Worm (Caenorhabditis elegans) whole organism, young adult: Measurements from ENCODE around the gene nuaf-1.

Source experiments
- B0019.2 ChIP-seq: fragments of 200-800 bp; sonication (Bioruptor generic); conservative IDR thresholded peaks from 2 replicates; pipeline ENCODE4 v1.3.6; 2022; ENCODE audit warnings: missing genetic modification reagents, missing genetic modification characterization, missing compliant biosample characterization
- F10E7.11 ChIP-seq: sonication (generic microtip); optimal IDR thresholded peaks from 2 replicates; lab custom pipeline; 2017; ENCODE audit warnings: mild to moderate bottlenecking, missing genetic modification characterization, moderate library complexity, missing compliant biosample characterization
- Y95B8A.8 ChIP-seq: fragments of 200-800 bp; sonication (Bioruptor generic); IDR thresholded peaks from 2 replicates; pipeline ENCODE4 v1.3.6; 2022; ENCODE audit warnings: missing genetic modification reagents, missing genetic modification characterization, missing compliant biosample characterization
- aptf-3 ChIP-seq: fragments of 200-800 bp; sonication (Bioruptor generic); IDR thresholded peaks from 2 replicates; pipeline ENCODE4 v1.3.6; 2022; ENCODE audit warnings: missing genetic modification characterization, missing compliant biosample characterization
- attf-6 ChIP-seq: fragments of 200-800 bp; sonication (Bioruptor generic); IDR thresholded peaks from 2 replicates; pipeline ENCODE4 v1.3.6; 2022; ENCODE audit warnings: missing genetic modification reagents, missing genetic modification characterization, missing compliant biosample characterization
- efl-1 ChIP-seq: fragments of 150-350 bp; optimal IDR thresholded peaks from 2 replicates; lab custom pipeline; 2014; ENCODE audit warnings: missing biosample characterization, missing genetic modification reagents, missing genetic modification characterization
- lsl-1 ChIP-seq: fragments of 200-800 bp; sonication (Bioruptor generic); optimal IDR thresholded peaks from 2 replicates; lab custom pipeline; 2018; ENCODE audit warnings: mild to moderate bottlenecking, missing genetic modification characterization, moderate library complexity, missing compliant biosample characterization
- nfya-1 ChIP-seq: sonication (generic microtip); optimal IDR thresholded peaks from 2 replicates; lab custom pipeline; 2017; ENCODE audit warnings: antibody characterized with exemption, missing compliant biosample characterization, missing genetic modification characterization, borderline replicate concordance; ENCODE audit not compliant: insufficient read depth
- ztf-26 ChIP-seq: sonication (generic microtip); optimal IDR thresholded peaks from 2 replicates; lab custom pipeline; 2017; ENCODE audit warnings: missing genetic modification characterization, missing compliant biosample characterization

ce11 chrV:13551601-13552000 is 16.8 kb downstream of the nuaf-1 start, which contains the start of the genes C56A3.4 and C56A3.5:
- TF ChIP-seq nfya-1 (tag; lab: Kevin White, UChicago) (no peak), attf-6 (GFP tag; lab: Robert Waterston, UW) (no peak), efl-1 (GFP tag; lab: Kevin White, UChicago) (no peak), ztf-26 (tag; lab: Kevin White, UChicago) (no peak), lsl-1 (GFP tag; lab: Kevin White, UChicago) (no peak), Y95B8A.8 (no peak), aptf-3 (GFP tag; lab: Robert Waterston, UW) (no peak), F10E7.11 (no peak), B0019.2 (no peak)
